Worm (Caenorhabditis elegans): ENCODE measurements around the gene Y57G11C.8.

ce11 chrIV:14825379-14825778 is 43.7 kb downstream of the Y57G11C.8 start, which contains the start of gene rps-18:
- TF ChIP-seq klf-2 (GFP tag; conservative IDR thresholded peaks at IDR 0.05) (no peak), ztf-29 (GFP tag; IDR thresholded peaks at IDR 0.05) (no peak)

Measured in whole organism, midembryonic.